Worm (Caenorhabditis elegans): ENCODE measurements around the gene C14A4.6.

- TF ChIP-seq elt-2 (tag; optimal IDR thresholded peaks at IDR 0.05), result no peak
- TF ChIP-seq ceh-18 (tag; optimal IDR thresholded peaks at IDR 0.05), result no peak
Measured at ce11 chrII:10594312-10594711, 264 bp downstream of the C14A4.6 start.

Measured in whole organism, late embryonic.